Fruit fly (Drosophila melanogaster) whole organism, larva: ENCODE measurements around the gene CG11741.

Source experiments
- noc ChIP-seq: fragments of 200-800 bp; sonication (Bioruptor generic); optimal IDR thresholded peaks from 3 replicates; lab custom pipeline; 2019; ENCODE audit warnings: missing biosample characterization, mild to moderate bottlenecking, missing genetic modification characterization, moderate library complexity

Gene CG11741

DNA sequence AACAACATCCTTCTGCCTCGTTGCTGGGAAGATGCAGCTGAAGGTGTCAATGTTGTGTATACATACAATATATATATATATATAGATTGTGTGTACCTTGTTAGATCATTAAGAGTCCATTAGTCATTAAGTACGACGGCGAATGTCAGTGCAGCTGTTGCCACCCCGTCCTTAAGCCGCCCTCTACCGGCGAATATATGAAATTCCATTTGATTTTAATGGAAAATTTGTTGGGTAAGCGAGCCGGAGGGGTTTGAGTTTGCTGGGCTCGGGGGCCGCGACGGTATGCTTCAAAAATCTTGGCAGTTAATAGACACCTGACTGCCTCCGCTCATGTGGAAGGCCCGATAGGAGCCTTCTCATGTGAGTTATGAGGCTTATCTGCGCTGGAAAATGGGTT, 44.1 kb downstream of the CG11741 start:
- no peak for TF ChIP-seq noc (tag; lab: Kevin White, UChicago)

DNA sequence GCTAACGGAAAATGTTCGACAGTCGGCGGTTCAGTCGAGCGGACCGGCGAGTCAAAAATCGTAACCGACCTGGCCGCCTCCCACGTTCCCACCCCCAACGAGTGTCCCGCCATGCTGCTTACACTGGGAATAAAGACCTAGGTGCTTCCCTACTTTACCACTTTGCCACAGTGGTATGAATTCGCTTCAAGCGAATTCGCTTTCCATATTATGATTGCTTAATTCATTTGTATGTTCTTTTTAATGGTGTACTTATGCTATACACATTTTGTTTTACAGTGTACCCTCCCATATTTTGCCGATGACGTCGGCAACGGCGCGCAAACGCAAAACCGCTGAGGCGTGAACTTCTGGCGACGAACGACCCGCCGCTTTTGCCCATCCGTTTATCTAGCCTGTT, 45.8 kb downstream of the CG11741 start:
- TF ChIP-seq noc (tag; lab: Kevin White, UChicago), result no peak
